Worm (Caenorhabditis elegans) whole organism, L4 larva: ENCODE data around the gene C26E6.12.

Source experiments
- D1046.2 ChIP-seq: fragments of 200-800 bp; sonication (Bioruptor generic); IDR thresholded peaks from 2 replicates; pipeline ENCODE4 v1.3.6; 2022; ENCODE audit warnings: missing genetic modification characterization, missing compliant biosample characterization
- F37D6.2 ChIP-seq: sonication (generic microtip); optimal IDR thresholded peaks from 2 replicates; lab custom pipeline; 2016; ENCODE audit warnings: mild to moderate bottlenecking, missing genetic modification characterization, missing compliant biosample characterization
- Y48G9A.11 ChIP-seq: fragments of 200-800 bp; sonication (Bioruptor generic); IDR thresholded peaks from 2 replicates; pipeline ENCODE4 v1.3.6; 2022; ENCODE audit warnings: missing genetic modification reagents, missing genetic modification characterization, missing compliant biosample characterization
- ZK337.2 ChIP-seq: fragments of 200-800 bp; sonication (Bioruptor generic); IDR thresholded peaks from 2 replicates; pipeline ENCODE4 v1.3.6; 2022; ENCODE audit warnings: missing genetic modification reagents, missing genetic modification characterization, missing compliant biosample characterization
- aly-2 ChIP-seq: sonication (generic microtip); optimal IDR thresholded peaks from 2 replicates; lab custom pipeline; 2018; ENCODE audit warnings: missing biosample characterization, missing genetic modification characterization
- ama-1 ChIP-seq: fragments of 150-350 bp; optimal IDR thresholded peaks from 2 replicates; lab custom pipeline; 2014; ENCODE audit warnings: inconsistent platforms, mixed read lengths
- arid-1 ChIP-seq: fragments of 200-800 bp; sonication (Bioruptor generic); conservative IDR thresholded peaks from 2 replicates; pipeline ENCODE4 v1.3.6; 2022; ENCODE audit warnings: missing genetic modification reagents, missing genetic modification characterization, missing compliant biosample characterization
- ceh-32 ChIP-seq: sonication (generic microtip); optimal IDR thresholded peaks from 2 replicates; lab custom pipeline; 2016; ENCODE audit warnings: mild to moderate bottlenecking, missing genetic modification characterization, missing compliant biosample characterization; ENCODE audit not compliant: poor library complexity
- ceh-44 ChIP-seq: fragments of 200-800 bp; sonication (Bioruptor generic); IDR thresholded peaks from 2 replicates; pipeline ENCODE4 v1.3.6; 2022; ENCODE audit warnings: missing genetic modification reagents, missing genetic modification characterization, missing compliant biosample characterization
- ceh-82 ChIP-seq: sonication (generic microtip); optimal IDR thresholded peaks from 2 replicates; lab custom pipeline; 2017; ENCODE audit warnings: missing biosample characterization, missing genetic modification characterization
- cey-2 ChIP-seq: sonication (generic microtip); optimal IDR thresholded peaks from 3 replicates; lab custom pipeline; 2017; ENCODE audit warnings: missing genetic modification characterization, mild to moderate bottlenecking, missing compliant biosample characterization, antibody characterized with exemption, borderline replicate concordance; ENCODE audit not compliant: insufficient read depth
- ctbp-1 ChIP-seq: fragments of 200-800 bp; sonication (Bioruptor generic); IDR thresholded peaks from 2 replicates; pipeline ENCODE4 v1.3.6; 2022; ENCODE audit warnings: missing genetic modification reagents, missing genetic modification characterization, missing compliant biosample characterization
- daf-16 ChIP-seq, 3 experiments: sonication (generic microtip); optimal IDR thresholded peaks; 2 replicates each; lab custom pipeline; 2016 to 2017; ENCODE audit warnings: missing genetic modification characterization in 3 of 3, missing genetic modification reagents in 3 of 3, mild to moderate bottlenecking in 2 of 3, missing compliant biosample characterization in 2 of 3, missing biosample characterization in 1 of 3, moderate library complexity in 1 of 3
- dmd-6 ChIP-seq: fragments of 200-800 bp; sonication (Bioruptor generic); IDR thresholded peaks from 2 replicates; pipeline ENCODE4 v1.3.6; 2022; ENCODE audit warnings: missing genetic modification reagents, missing genetic modification characterization, missing compliant biosample characterization
- dpl-1 ChIP-seq: fragments of 150-350 bp; optimal IDR thresholded peaks from 2 replicates; lab custom pipeline; 2014; ENCODE audit warnings: missing biosample characterization, missing genetic modification reagents, missing genetic modification characterization
- duxl-1 ChIP-seq: sonication (generic microtip); optimal IDR thresholded peaks from 2 replicates; lab custom pipeline; 2016; ENCODE audit warnings: mild to moderate bottlenecking, missing genetic modification characterization, moderate library complexity, missing compliant biosample characterization; ENCODE audit not compliant: poor library complexity
- dve-1 ChIP-seq: sonication (generic microtip); optimal IDR thresholded peaks from 2 replicates; lab custom pipeline; 2017; ENCODE audit warnings: antibody characterized with exemption, mild to moderate bottlenecking, missing genetic modification characterization, missing compliant biosample characterization; ENCODE audit not compliant: insufficient read depth
- egl-43 ChIP-seq: fragments of 200-800 bp; sonication (Bioruptor generic); IDR thresholded peaks from 2 replicates; pipeline ENCODE4 v1.3.6; 2022; ENCODE audit warnings: missing genetic modification reagents, missing genetic modification characterization, missing compliant biosample characterization
- hif-1 ChIP-seq, 2 experiments: sonication (generic microtip); optimal IDR thresholded peaks; 2 replicates each; lab custom pipeline; 2016 to 2017; ENCODE audit warnings: missing compliant biosample characterization in 2 of 2, missing genetic modification characterization in 2 of 2, missing genetic modification reagents in 2 of 2, missing genotype in 2 of 2, mild to moderate bottlenecking in 1 of 2
- lin-1 ChIP-seq: fragments of 200-800 bp; sonication (Bioruptor generic); IDR thresholded peaks from 2 replicates; pipeline ENCODE4 v1.3.6; 2022; ENCODE audit warnings: missing genetic modification reagents, missing genetic modification characterization, missing compliant biosample characterization
- lin-15B ChIP-seq: fragments of 150-350 bp; sonication (generic microtip); optimal IDR thresholded peaks from 3 replicates; lab custom pipeline; 2014; ENCODE audit warnings: missing biosample characterization, missing genetic modification characterization
- lin-38 ChIP-seq: fragments of 200-800 bp; sonication (Bioruptor generic); IDR thresholded peaks from 2 replicates; pipeline ENCODE4 v1.3.6; 2022; ENCODE audit warnings: missing genetic modification reagents, missing genetic modification characterization, missing compliant biosample characterization
- lin-39 ChIP-seq: fragments of 150-350 bp; optimal IDR thresholded peaks from 2 replicates; lab custom pipeline; 2014; ENCODE audit warnings: missing biosample characterization, missing genetic modification reagents, missing genetic modification characterization
- lir-3 ChIP-seq: sonication (generic microtip); optimal IDR thresholded peaks from 2 replicates; lab custom pipeline; 2016; ENCODE audit warnings: mild to moderate bottlenecking, missing genetic modification characterization, missing compliant biosample characterization
- madf-9 ChIP-seq: fragments of 200-800 bp; sonication (Bioruptor generic); conservative IDR thresholded peaks from 2 replicates; pipeline ENCODE4 v1.3.6; 2022; ENCODE audit warnings: missing genetic modification reagents, missing genetic modification characterization, missing compliant biosample characterization
- mep-1 ChIP-seq: fragments of 150-350 bp; sonication (generic microtip); optimal IDR thresholded peaks from 3 replicates; lab custom pipeline; 2014; ENCODE audit warnings: missing biosample characterization, missing genetic modification characterization
- mes-2 ChIP-seq: sonication (generic microtip); optimal IDR thresholded peaks from 2 replicates; lab custom pipeline; 2016; ENCODE audit warnings: missing genotype, mild to moderate bottlenecking, missing genetic modification characterization, missing compliant biosample characterization; ENCODE audit not compliant: poor library complexity, severe bottlenecking
- mxl-3 ChIP-seq: fragments of 200-800 bp; sonication (Bioruptor generic); optimal IDR thresholded peaks from 2 replicates; lab custom pipeline; 2018; ENCODE audit warnings: mild to moderate bottlenecking, missing genetic modification characterization, missing compliant biosample characterization
- nhr-11 ChIP-seq: fragments of 150-350 bp; optimal IDR thresholded peaks from 2 replicates; lab custom pipeline; 2014; ENCODE audit warnings: missing biosample characterization, missing genetic modification characterization
- nhr-28 ChIP-seq: fragments of 150-350 bp; optimal IDR thresholded peaks from 2 replicates; lab custom pipeline; 2014; ENCODE audit warnings: missing biosample characterization, missing genetic modification characterization
- nhr-41 ChIP-seq: fragments of 200-800 bp; sonication (Bioruptor generic); IDR thresholded peaks from 2 replicates; pipeline ENCODE4 v1.3.6; 2022; ENCODE audit warnings: missing genetic modification reagents, missing genetic modification characterization, missing compliant biosample characterization
- nhr-42 ChIP-seq: fragments of 200-800 bp; sonication (Bioruptor generic); IDR thresholded peaks from 2 replicates; pipeline ENCODE4 v1.3.6; 2022; ENCODE audit warnings: missing genetic modification characterization, missing compliant biosample characterization
- nhr-6 ChIP-seq: fragments of 150-350 bp; optimal IDR thresholded peaks from 2 replicates; lab custom pipeline; 2014; ENCODE audit warnings: missing biosample characterization, missing genetic modification characterization
- nhr-76 ChIP-seq: fragments of 150-350 bp; optimal IDR thresholded peaks from 2 replicates; lab custom pipeline; 2014; ENCODE audit warnings: missing biosample characterization, missing genetic modification characterization
- nhr-77 ChIP-seq: fragments of 150-350 bp; optimal IDR thresholded peaks from 2 replicates; lab custom pipeline; 2014; ENCODE audit warnings: missing biosample characterization, missing genetic modification characterization
- pha-4 ChIP-seq, 2 experiments: fragments of 150-350 bp in 1 of 2; fragments of 200-800 bp in 1 of 2; sonication (Bioruptor generic) in 1 of 2; IDR thresholded peaks in 1 of 2; optimal IDR thresholded peaks in 1 of 2; 2 replicates each; pipeline versions ENCODE4 v1.3.6 to Lab custom; 2014 to 2022; ENCODE audit warnings: missing genetic modification characterization in 2 of 2, missing genetic modification reagents in 2 of 2, missing biosample characterization in 1 of 2, missing compliant biosample characterization in 1 of 2
- php-3 ChIP-seq: fragments of 200-800 bp; sonication (Bioruptor generic); IDR thresholded peaks from 2 replicates; pipeline ENCODE4 v1.3.6; 2022; ENCODE audit warnings: missing genetic modification reagents, missing genetic modification characterization, missing compliant biosample characterization
- pqm-1 ChIP-seq: sonication (generic microtip); optimal IDR thresholded peaks from 2 replicates; lab custom pipeline; 2017; ENCODE audit warnings: missing biosample characterization, missing genetic modification characterization
- rbr-2 ChIP-seq: sonication (generic microtip); optimal IDR thresholded peaks from 2 replicates; lab custom pipeline; 2016; ENCODE audit warnings: missing genotype, missing genetic modification characterization, missing compliant biosample characterization
- saeg-2 ChIP-seq: fragments of 200-800 bp; sonication (Bioruptor generic); IDR thresholded peaks from 2 replicates; pipeline ENCODE4 v1.3.6; 2022; ENCODE audit warnings: missing genetic modification reagents, missing genetic modification characterization, missing compliant biosample characterization
- snpc-4 ChIP-seq: fragments of 150-350 bp; optimal IDR thresholded peaks from 2 replicates; lab custom pipeline; 2014; ENCODE audit warnings: missing biosample characterization, missing genetic modification characterization
- spr-1 ChIP-seq: sonication (generic microtip); optimal IDR thresholded peaks from 2 replicates; lab custom pipeline; 2016; ENCODE audit warnings: mild to moderate bottlenecking, missing genetic modification characterization, missing compliant biosample characterization
- unc-130 ChIP-seq: sonication (generic microtip); optimal IDR thresholded peaks from 2 replicates; lab custom pipeline; 2016; ENCODE audit warnings: missing genetic modification reagents, missing genetic modification characterization, missing compliant biosample characterization
- zip-11 ChIP-seq: fragments of 200-800 bp; sonication (Bioruptor generic); IDR thresholded peaks from 2 replicates; pipeline ENCODE4 v1.3.6; 2022; ENCODE audit warnings: missing genetic modification characterization, missing compliant biosample characterization
- zip-2 ChIP-seq: fragments of 150-350 bp; optimal IDR thresholded peaks from 2 replicates; lab custom pipeline; 2014; ENCODE audit warnings: missing biosample characterization, missing genetic modification characterization

Gene C26E6.12

ce11 chrIII:4906365-4906764, 25.7 kb downstream of the C26E6.12 start:
- TF ChIP-seq nhr-41 (GFP tag; lab: Robert Waterston, UW) (0 out of 2 replicates have a peak, but pooled peaks have one; percentile 14), dve-1 (peak; percentile 35), F37D6.2 (tag; lab: Kevin White, UChicago) (no peak), dpl-1 (GFP tag; lab: Kevin White, UChicago) (peak; percentile 25), ama-1 (lab: Kevin White, UChicago) (no peak), ZK337.2 (GFP tag; lab: Robert Waterston, UW) (no peak), ceh-44 (no peak), lir-3 (tag; lab: Kevin White, UChicago) (no peak), dmd-6 (GFP tag; lab: Robert Waterston, UW) (peak; percentile 33; the same call in 1 of the 2 replicates), daf-16 (GFP tag; optimal IDR thresholded peaks at IDR 0.05; lab: Kevin White, UChicago) (no peak), daf-16 (tag; optimal IDR thresholded peaks at IDR 0.05; lab: Kevin White, UChicago) (peak; percentile 16), nhr-28 (peak; percentile 75), mes-2 (tag; lab: Kevin White, UChicago) (peak; percentile 22), mxl-3 (GFP tag; lab: Kevin White, UChicago) (peak; percentile 25), aly-2 (tag; lab: Kevin White, UChicago) (no peak), pqm-1 (tag; lab: Kevin White, UChicago) (peak; percentile 68), zip-11 (no peak)

- TF ChIP-seq lin-38 (GFP tag; lab: Robert Waterston, UW), result no peak
- TF ChIP-seq nhr-11 (tag; lab: Kevin White, UChicago), result no peak
- peak; percentile 3 for TF ChIP-seq rbr-2 (tag; lab: Kevin White, UChicago)
- peak; percentile 69 for TF ChIP-seq mes-2 (tag; lab: Kevin White, UChicago)
- TF ChIP-seq snpc-4 (tag; lab: Kevin White, UChicago), result no peak
- TF ChIP-seq zip-2, result no peak
- TF ChIP-seq lin-1 (GFP tag; lab: Robert Waterston, UW), result no peak
- no peak for TF ChIP-seq nhr-77 (tag; lab: Kevin White, UChicago)
- no peak for TF ChIP-seq Y48G9A.11 (GFP tag; lab: Robert Waterston, UW)
- peak; percentile 49 for TF ChIP-seq dpl-1 (GFP tag; lab: Kevin White, UChicago)
- peak in 1 of 2 experiments; percentile 52 for TF ChIP-seq hif-1 (tag; optimal IDR thresholded peaks at IDR 0.05; lab: Kevin White, UChicago)
- TF ChIP-seq ceh-82 (tag; lab: Kevin White, UChicago), result no peak
- TF ChIP-seq unc-130 (GFP tag; lab: Kevin White, UChicago), result peak; percentile 77
- no peak for TF ChIP-seq nhr-42 (GFP tag; lab: Robert Waterston, UW)
- TF ChIP-seq lin-15B (tag; lab: Kevin White, UChicago), result no peak
These were observed 26.6 kb downstream of the C26E6.12 start, which contains the start of gene F26F4.8 for ce11 chrIII:4905405-4905804. TSS of gene F26F4.8 (minus strand) at chrIII:4905473.

ce11 chrIII:4903784-4904183, 28.3 kb downstream of the C26E6.12 start, which contains the start of gene kbp-2:
TSS of gene kbp-2 (minus strand) at chrIII:4903884.
- TF ChIP-seq cey-2 (tag; lab: Kevin White, UChicago) (no peak), D1046.2 (no peak), duxl-1 (tag; lab: Kevin White, UChicago) (no peak), lin-1 (GFP tag; lab: Robert Waterston, UW) (no peak), mep-1 (tag; lab: Kevin White, UChicago) (no peak), saeg-2 (GFP tag; lab: Robert Waterston, UW) (no peak), spr-1 (tag; lab: Kevin White, UChicago) (no peak), madf-9 (GFP tag; lab: Robert Waterston, UW) (no peak), nhr-76 (tag; lab: Kevin White, UChicago) (no peak), php-3 (no peak), egl-43 (GFP tag; lab: Robert Waterston, UW) (no peak), arid-1 (GFP tag; lab: Robert Waterston, UW) (no peak), mxl-3 (GFP tag; lab: Kevin White, UChicago) (no peak), ceh-32 (tag; lab: Kevin White, UChicago) (no peak), lin-39 (no peak), pha-4 (GFP tag; IDR thresholded peaks at IDR 0.05; lab: Robert Waterston, UW) (no peak), pha-4 (tag; optimal IDR thresholded peaks at IDR 0.05; lab: Kevin White, UChicago) (no peak), ctbp-1 (GFP tag; lab: Robert Waterston, UW) (no peak), lir-3 (tag; lab: Kevin White, UChicago) (no peak), lin-38 (GFP tag; lab: Robert Waterston, UW) (no peak), nhr-6 (tag; lab: Kevin White, UChicago) (no peak)
- TF ChIP-seq, all 104 proteins: peak for 0
